Worm (Caenorhabditis elegans): ENCODE measurements around the gene C25H3.10.

ce11 chrII:5688959-5689358 is 9.8 kb downstream of the C25H3.10 start, which contains the start of gene C25H3.11:
- no peak for TF ChIP-seq unc-3 (GFP tag; conservative IDR thresholded peaks at IDR 0.05)
- TF ChIP-seq unc-3 (tag; optimal IDR thresholded peaks at IDR 0.05): no peak
- no peak for TF ChIP-seq pax-1 (tag; optimal IDR thresholded peaks at IDR 0.05)
- TF ChIP-seq nhr-11 (tag; optimal IDR thresholded peaks at IDR 0.05): no peak
